Fruit fly (Drosophila melanogaster) whole organism, prepupa: Measurements from ENCODE around the gene dsf.

Experiments
- Blimp-1 ChIP-seq: fragments of 200-800 bp; sonication (Bioruptor generic); optimal IDR thresholded peaks from 3 replicates; lab custom pipeline; 2017; ENCODE audit warnings: missing biosample characterization, missing genetic modification characterization, mild to moderate bottlenecking, moderate library complexity, missing genetic modification reagents
- CG10631 ChIP-seq: fragments of 200-800 bp; sonication (Bioruptor generic); optimal IDR thresholded peaks from 2 replicates; lab custom pipeline; 2016; ENCODE audit warnings: missing biosample characterization, missing genetic modification characterization
- CG11902 ChIP-seq: fragments of 200-800 bp; sonication (Bioruptor generic); optimal IDR thresholded peaks from 3 replicates; lab custom pipeline; 2016; ENCODE audit warnings: missing biosample characterization, missing genetic modification characterization
- CG15336 ChIP-seq: fragments of 200-800 bp; sonication (Bioruptor generic); IDR thresholded peaks from 2 replicates; pipeline ENCODE4 v1.3.6; 2022; ENCODE audit warnings: missing biosample characterization, missing genetic modification characterization
- CG1621 ChIP-seq: fragments of 200-800 bp; sonication (Bioruptor generic); optimal IDR thresholded peaks from 3 replicates; lab custom pipeline; 2018; ENCODE audit warnings: missing biosample characterization, mild to moderate bottlenecking, missing genetic modification characterization
- CG16779 ChIP-seq: fragments of 200-800 bp; sonication (Bioruptor generic); optimal IDR thresholded peaks from 3 replicates; lab custom pipeline; 2017; ENCODE audit warnings: missing biosample characterization, mild to moderate bottlenecking, missing genetic modification characterization
- CG31627 ChIP-seq: fragments of 200-800 bp; sonication (Bioruptor generic); optimal IDR thresholded peaks from 3 replicates; lab custom pipeline; 2016; ENCODE audit warnings: missing biosample characterization, missing genetic modification characterization
- CG32006 ChIP-seq: fragments of 200-800 bp; sonication (Bioruptor generic); optimal IDR thresholded peaks from 3 replicates; lab custom pipeline; 2017; ENCODE audit warnings: missing biosample characterization, mild to moderate bottlenecking, missing genetic modification characterization
- CG34406 ChIP-seq: fragments of 200-800 bp; sonication (Bioruptor generic); optimal IDR thresholded peaks from 3 replicates; lab custom pipeline; 2016; ENCODE audit warnings: missing biosample characterization, missing genetic modification characterization
- CG3919 ChIP-seq: fragments of 200-800 bp; sonication (Bioruptor generic); optimal IDR thresholded peaks from 3 replicates; lab custom pipeline; 2016; ENCODE audit warnings: missing biosample characterization, missing genetic modification characterization
- CG4318 ChIP-seq: fragments of 200-800 bp; sonication (Bioruptor generic); optimal IDR thresholded peaks from 3 replicates; lab custom pipeline; 2017; ENCODE audit warnings: missing biosample characterization, mild to moderate bottlenecking, missing genetic modification characterization
- CG6163 ChIP-seq: fragments of 200-800 bp; sonication (Bioruptor generic); IDR thresholded peaks from 3 replicates; pipeline ENCODE4 v1.3.6; 2022; ENCODE audit warnings: missing biosample characterization, missing genetic modification characterization
- CG6854 ChIP-seq: fragments of 200-800 bp; sonication (Bioruptor generic); optimal IDR thresholded peaks from 2 replicates; lab custom pipeline; 2017; ENCODE audit warnings: missing biosample characterization, mild to moderate bottlenecking, missing genetic modification characterization
- CG8119 ChIP-seq: fragments of 200-800 bp; sonication (Bioruptor generic); IDR thresholded peaks from 3 replicates; pipeline ENCODE4 v1.3.6; 2022; ENCODE audit warnings: missing biosample characterization, missing genetic modification characterization
- CG8319 ChIP-seq: fragments of 200-800 bp; sonication (Bioruptor generic); optimal IDR thresholded peaks from 3 replicates; lab custom pipeline; 2016; ENCODE audit warnings: missing biosample characterization, missing genetic modification characterization
- CG8632 ChIP-seq: fragments of 200-800 bp; sonication (Bioruptor generic); optimal IDR thresholded peaks from 3 replicates; lab custom pipeline; 2016; ENCODE audit warnings: missing biosample characterization, missing genetic modification characterization
- CG9139 ChIP-seq: fragments of 200-800 bp; sonication (Bioruptor generic); optimal IDR thresholded peaks from 3 replicates; lab custom pipeline; 2017; ENCODE audit warnings: missing biosample characterization, mild to moderate bottlenecking, missing genetic modification characterization
- Eip78C ChIP-seq: fragments of 200-800 bp; sonication (Bioruptor generic); peaks from one replicate; lab custom pipeline; 2016; ENCODE audit warnings: missing biosample characterization, missing genetic modification characterization
- Eip93F ChIP-seq: fragments of 200-800 bp; sonication (Bioruptor generic); optimal IDR thresholded peaks from 2 replicates; lab custom pipeline; 2016; ENCODE audit warnings: missing biosample characterization, mild to moderate bottlenecking, missing genetic modification characterization
- Ets21C ChIP-seq: fragments of 200-800 bp; sonication (Bioruptor generic); optimal IDR thresholded peaks from 3 replicates; lab custom pipeline; 2016; ENCODE audit warnings: missing biosample characterization, missing genetic modification characterization
- Gug ChIP-seq: fragments of 200-800 bp; sonication (Bioruptor generic); IDR thresholded peaks from 2 replicates; pipeline ENCODE4 v1.3.6; 2022; ENCODE audit warnings: missing biosample characterization, missing genetic modification characterization
- Hr38 ChIP-seq: sonication (Bioruptor generic); optimal IDR thresholded peaks from 2 replicates; lab custom pipeline; 2016; ENCODE audit warnings: missing biosample characterization, missing genetic modification characterization
- Hr39 ChIP-seq: fragments of 200-800 bp; sonication (Bioruptor generic); optimal IDR thresholded peaks from 2 replicates; lab custom pipeline; 2016; ENCODE audit warnings: missing biosample characterization, missing genetic modification characterization
- Hr4 ChIP-seq: fragments of 200-800 bp; sonication (Bioruptor generic); optimal IDR thresholded peaks from 3 replicates; lab custom pipeline; 2016; ENCODE audit warnings: missing biosample characterization, missing genetic modification characterization
- Lpt ChIP-seq: fragments of 200-800 bp; sonication (Bioruptor generic); optimal IDR thresholded peaks from 3 replicates; lab custom pipeline; 2016; ENCODE audit warnings: missing biosample characterization, missing genetic modification characterization
- Met ChIP-seq: fragments of 200-800 bp; sonication (Bioruptor generic); optimal IDR thresholded peaks from 3 replicates; lab custom pipeline; 2016; ENCODE audit warnings: missing biosample characterization, missing genetic modification characterization
- OdsH ChIP-seq: fragments of 200-800 bp; sonication (Bioruptor generic); optimal IDR thresholded peaks from 3 replicates; lab custom pipeline; 2016; ENCODE audit warnings: missing biosample characterization, missing genetic modification characterization
- Smox ChIP-seq: fragments of 200-800 bp; sonication (Bioruptor generic); optimal IDR thresholded peaks from 3 replicates; lab custom pipeline; 2016; ENCODE audit warnings: missing biosample characterization, missing genetic modification characterization
- Sox102F ChIP-seq: fragments of 200-800 bp; sonication (Bioruptor generic); optimal IDR thresholded peaks from 2 replicates; lab custom pipeline; 2016; ENCODE audit warnings: missing biosample characterization, mild to moderate bottlenecking, missing genetic modification characterization
- Sox14 ChIP-seq: fragments of 200-800 bp; sonication (Bioruptor generic); optimal IDR thresholded peaks from 3 replicates; lab custom pipeline; 2016; ENCODE audit warnings: missing biosample characterization, missing genetic modification characterization
- Sox15 ChIP-seq: fragments of 200-800 bp; sonication (Bioruptor generic); optimal IDR thresholded peaks from 3 replicates; lab custom pipeline; 2016; ENCODE audit warnings: missing biosample characterization, missing genetic modification characterization
- achi ChIP-seq: fragments of 200-800 bp; sonication (Bioruptor generic); optimal IDR thresholded peaks from 3 replicates; lab custom pipeline; 2016; ENCODE audit warnings: missing biosample characterization, missing genetic modification characterization
- acj6 ChIP-seq: fragments of 200-800 bp; sonication (Bioruptor generic); optimal IDR thresholded peaks from 3 replicates; lab custom pipeline; 2016; ENCODE audit warnings: missing biosample characterization, missing genetic modification characterization
- cyc ChIP-seq: fragments of 200-800 bp; sonication (Bioruptor generic); optimal IDR thresholded peaks from 3 replicates; lab custom pipeline; 2016; ENCODE audit warnings: missing biosample characterization, missing genetic modification characterization
- dac ChIP-seq: fragments of 200-800 bp; sonication (Bioruptor generic); optimal IDR thresholded peaks from 2 replicates; lab custom pipeline; 2017; ENCODE audit warnings: missing biosample characterization, mild to moderate bottlenecking, missing genetic modification characterization
- dsx ChIP-seq: fragments of 200-800 bp; optimal IDR thresholded peaks from 3 replicates; lab custom pipeline; 2019; ENCODE audit warnings: missing biosample characterization, mild to moderate bottlenecking, missing genetic modification characterization, moderate library complexity; ENCODE audit not compliant: poor library complexity, severe bottlenecking
- esn ChIP-seq: fragments of 200-800 bp; sonication (Bioruptor generic); optimal IDR thresholded peaks from 2 replicates; lab custom pipeline; 2016; ENCODE audit warnings: missing biosample characterization, mild to moderate bottlenecking, missing genetic modification characterization, moderate library complexity
- fd59A ChIP-seq: fragments of 200-800 bp; sonication (Bioruptor generic); optimal IDR thresholded peaks from 2 replicates; lab custom pipeline; 2017; ENCODE audit warnings: missing biosample characterization, mild to moderate bottlenecking, missing genetic modification characterization, missing genetic modification reagents
- fd85E ChIP-seq: fragments of 200-800 bp; sonication (Bioruptor generic); optimal IDR thresholded peaks from 3 replicates; lab custom pipeline; 2016; ENCODE audit warnings: missing biosample characterization, missing genetic modification characterization
- fkh ChIP-seq: fragments of 200-800 bp; sonication (Bioruptor generic); optimal IDR thresholded peaks from 3 replicates; lab custom pipeline; 2017; ENCODE audit warnings: missing biosample characterization, mild to moderate bottlenecking, missing genetic modification characterization, moderate library complexity
- lz ChIP-seq: fragments of 200-800 bp; sonication (Bioruptor generic); optimal IDR thresholded peaks from 3 replicates; lab custom pipeline; 2016; ENCODE audit warnings: missing biosample characterization, missing genetic modification characterization
- net ChIP-seq: fragments of 200-800 bp; sonication (Bioruptor generic); optimal IDR thresholded peaks from 3 replicates; lab custom pipeline; 2016; ENCODE audit warnings: missing biosample characterization, missing genetic modification characterization
- pdm3 ChIP-seq: fragments of 200-800 bp; sonication (Bioruptor generic); optimal IDR thresholded peaks from 3 replicates; lab custom pipeline; 2016; ENCODE audit warnings: missing biosample characterization, missing genetic modification characterization
- salr ChIP-seq, 2 experiments: fragments of 200-800 bp; sonication (Bioruptor generic); optimal IDR thresholded peaks; 3 replicates each; lab custom pipeline; 2016 to 2018; ENCODE audit warnings: missing biosample characterization in 2 of 2, missing genetic modification characterization in 2 of 2, mild to moderate bottlenecking in 1 of 2
- spab ChIP-seq: fragments of 200-800 bp; sonication (Bioruptor generic); optimal IDR thresholded peaks from 2 replicates; lab custom pipeline; 2017; ENCODE audit warnings: missing biosample characterization, mild to moderate bottlenecking, missing genetic modification characterization, missing genetic modification reagents
- ss ChIP-seq, 2 experiments: fragments of 200-800 bp; sonication (Bioruptor generic); optimal IDR thresholded peaks; 2 replicates in 1 of 2; 3 replicates in 1 of 2; lab custom pipeline; 2017 to 2018; ENCODE audit warnings: mild to moderate bottlenecking in 2 of 2, missing biosample characterization in 2 of 2, missing genetic modification characterization in 2 of 2, moderate library complexity in 1 of 2
- topi ChIP-seq: fragments of 200-800 bp; sonication (Bioruptor generic); optimal IDR thresholded peaks from 3 replicates; lab custom pipeline; 2016; ENCODE audit warnings: missing biosample characterization, missing genetic modification characterization
- vri ChIP-seq: fragments of 200-800 bp; sonication (Bioruptor generic); optimal IDR thresholded peaks from 3 replicates; lab custom pipeline; 2016; ENCODE audit warnings: missing biosample characterization, mild to moderate bottlenecking, missing genetic modification characterization

dsf gene

DNA sequence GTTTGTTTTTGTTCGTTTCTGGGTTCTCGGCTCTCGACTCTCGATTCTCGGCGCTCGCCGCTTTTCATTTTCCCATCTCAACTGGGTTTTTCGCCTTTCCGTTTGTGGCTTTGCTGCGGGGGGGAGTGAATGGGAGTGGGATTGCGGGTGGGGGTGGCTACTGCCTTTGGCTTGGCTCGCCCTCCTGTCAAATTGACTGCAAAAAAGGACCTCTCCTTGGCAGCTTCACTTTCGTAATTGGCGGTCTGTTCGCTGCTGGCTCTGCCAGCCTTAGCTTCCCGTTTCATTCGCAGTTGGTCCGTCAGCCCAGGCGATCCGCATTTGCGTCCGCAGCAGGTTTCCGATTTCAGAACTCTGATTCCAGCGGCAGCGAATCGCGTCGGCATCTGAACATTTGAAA, at the start of gene dsf:
Gene dsf (plus strand): TSS at position 301 of the 400 bp plus-strand sequence.
- no peak for TF ChIP-seq Ets21C (GFP tag; lab: Kevin White, UChicago)
- TF ChIP-seq fd85E (GFP tag; lab: Kevin White, UChicago): no peak
- TF ChIP-seq CG11902 (GFP tag; lab: Kevin White, UChicago): no peak
- TF ChIP-seq CG34406: no peak
- no peak for TF ChIP-seq ss (GFP tag; optimal IDR thresholded peaks at IDR 0.05; lab: Kevin White, UChicago)
- TF ChIP-seq net (GFP tag; lab: Kevin White, UChicago): no peak
- TF ChIP-seq CG8119 (GFP tag; lab: Robert Waterston, UW): no peak
- TF ChIP-seq salr (GFP tag; optimal IDR thresholded peaks at IDR 0.05; lab: Kevin White, UChicago): no peak
- TF ChIP-seq dac (GFP tag; lab: Kevin White, UChicago): no peak
- TF ChIP-seq acj6 (GFP tag; lab: Kevin White, UChicago): no peak
- TF ChIP-seq CG8632 (GFP tag; lab: Kevin White, UChicago): no peak

DNA sequence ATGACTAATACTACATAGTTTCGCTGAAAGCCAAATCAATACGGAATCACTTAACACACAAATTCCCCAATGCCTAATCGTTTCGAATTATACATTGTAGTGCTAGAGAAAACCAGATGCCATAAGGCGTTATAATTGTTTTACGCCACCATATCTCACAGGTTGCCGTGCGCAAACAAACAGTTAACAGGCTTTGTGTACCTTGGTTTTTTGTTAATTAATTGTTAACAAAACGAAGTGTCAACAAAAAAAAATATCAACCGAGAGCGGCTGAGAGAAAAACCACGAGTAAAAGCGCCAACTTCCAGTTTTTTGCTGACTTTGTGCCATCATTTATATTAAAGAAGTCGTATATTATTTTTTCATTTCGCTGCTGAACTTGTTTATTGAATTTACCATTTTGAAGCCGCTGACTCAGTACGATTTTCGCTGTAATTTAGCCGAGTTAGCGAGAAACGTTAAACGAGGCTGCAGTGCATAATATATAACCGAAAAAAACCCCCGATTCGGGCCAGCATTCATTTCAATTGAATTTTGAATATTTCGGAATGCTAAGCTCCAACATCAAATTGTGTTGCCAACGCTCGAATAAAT, 49.2 kb upstream of the dsf start:
- no peak for TF ChIP-seq CG15336 (GFP tag; lab: Robert Waterston, UW)
- TF ChIP-seq cyc (GFP tag; lab: Kevin White, UChicago): no peak
- no peak for TF ChIP-seq dsx (GFP tag; lab: Kevin White, UChicago)
- no peak for TF ChIP-seq spab
- TF ChIP-seq Gug (GFP tag; lab: Robert Waterston, UW): no peak
- no peak for TF ChIP-seq Eip93F (GFP tag; lab: Kevin White, UChicago)
- TF ChIP-seq CG8319: no peak
- no peak for TF ChIP-seq CG31627 (GFP tag; lab: Kevin White, UChicago)
- TF ChIP-seq CG1621 (tag; lab: Kevin White, UChicago): no peak
- TF ChIP-seq CG8632 (GFP tag; lab: Kevin White, UChicago): no peak
- no peak for TF ChIP-seq Met
- no peak for TF ChIP-seq dac (GFP tag; lab: Kevin White, UChicago)
- TF ChIP-seq Smox (GFP tag; lab: Kevin White, UChicago): no peak
- TF ChIP-seq OdsH: no peak
- no peak for TF ChIP-seq Hr4
- no peak for TF ChIP-seq CG32006 (GFP tag; lab: Kevin White, UChicago)
- TF ChIP-seq pdm3 (GFP tag; lab: Kevin White, UChicago): no peak
- TF ChIP-seq esn (GFP tag; lab: Kevin White, UChicago): no peak
- TF ChIP-seq ss (GFP tag; optimal IDR thresholded peaks at IDR 0.05; lab: Kevin White, UChicago): no peak
- no peak for TF ChIP-seq CG11902 (GFP tag; lab: Kevin White, UChicago)
- no peak for TF ChIP-seq CG16779 (tag; lab: Kevin White, UChicago)
- TF ChIP-seq Hr39: no peak
- no peak for TF ChIP-seq CG3919 (GFP tag; lab: Kevin White, UChicago)
- TF ChIP-seq fd85E (GFP tag; lab: Kevin White, UChicago): no peak
- TF ChIP-seq topi (GFP tag; lab: Kevin White, UChicago): no peak
- no peak for TF ChIP-seq acj6 (GFP tag; lab: Kevin White, UChicago)
- TF ChIP-seq CG4318 (GFP tag; lab: Kevin White, UChicago): no peak
- TF ChIP-seq salr (GFP tag; optimal IDR thresholded peaks at IDR 0.05; lab: Kevin White, UChicago): no peak
- TF ChIP-seq Eip78C (GFP tag; lab: Kevin White, UChicago): peak; percentile 73
- TF ChIP-seq CG8119 (GFP tag; lab: Robert Waterston, UW): no peak
- TF ChIP-seq Hr38 (GFP tag; lab: Kevin White, UChicago): no peak
- peak; percentile 24 for TF ChIP-seq vri (GFP tag; lab: Kevin White, UChicago)
- TF ChIP-seq Blimp-1 (GFP tag; lab: Kevin White, UChicago): no peak
- TF ChIP-seq CG34406: peak; percentile 6
- TF ChIP-seq CG6854 (GFP tag; lab: Kevin White, UChicago): no peak
- no peak for TF ChIP-seq achi (GFP tag; lab: Kevin White, UChicago)
- no peak for TF ChIP-seq Ets21C (GFP tag; lab: Kevin White, UChicago)
- no peak for TF ChIP-seq CG9139 (GFP tag; lab: Kevin White, UChicago)
- no peak for TF ChIP-seq fd59A (GFP tag; lab: Kevin White, UChicago)
- peak; percentile 95 for TF ChIP-seq fkh (GFP tag; lab: Kevin White, UChicago)
- no peak for TF ChIP-seq Sox14 (GFP tag; lab: Kevin White, UChicago)
- TF ChIP-seq lz (GFP tag; lab: Kevin White, UChicago): no peak
- TF ChIP-seq Sox15 (GFP tag; lab: Kevin White, UChicago): no peak
- TF ChIP-seq net (GFP tag; lab: Kevin White, UChicago): no peak
- TF ChIP-seq CG10631 (GFP tag; lab: Kevin White, UChicago): no peak
- no peak for TF ChIP-seq Lpt (GFP tag; lab: Kevin White, UChicago)
- TF ChIP-seq CG6163 (GFP tag; lab: Robert Waterston, UW): 0 out of 3 replicates have a peak, but pooled peaks have one; percentile 26
- TF ChIP-seq Sox102F: peak; percentile 22
